Fruit fly (Drosophila melanogaster) whole organism, adult: ENCODE data around the gene CG42465.

Experiments used
- CG11617 ChIP-seq: fragments of 200-800 bp; sonication (Bioruptor generic); optimal IDR thresholded peaks from 2 replicates; lab custom pipeline; 2017; ENCODE audit warnings: mild to moderate bottlenecking, missing biosample characterization, missing genetic modification reagents, missing genetic modification characterization
- CG12768 ChIP-seq: fragments of 200-800 bp; sonication (Bioruptor generic); optimal IDR thresholded peaks from 2 replicates; lab custom pipeline; 2017; ENCODE audit warnings: missing biosample characterization, missing genetic modification characterization, mild to moderate bottlenecking, moderate library complexity, missing genetic modification reagents
- CG14711 ChIP-seq: fragments of 200-800 bp; sonication (Bioruptor generic); optimal IDR thresholded peaks from 2 replicates; lab custom pipeline; 2018; ENCODE audit warnings: missing biosample characterization, mild to moderate bottlenecking, missing genetic modification characterization, moderate library complexity
- CG1620 ChIP-seq: fragments of 200-800 bp; sonication (Bioruptor generic); optimal IDR thresholded peaks from 2 replicates; lab custom pipeline; 2016; ENCODE audit warnings: missing biosample characterization, missing genetic modification characterization
- CG33017 ChIP-seq: fragments of 200-800 bp; sonication (Bioruptor generic); optimal IDR thresholded peaks from 2 replicates; lab custom pipeline; 2018; ENCODE audit warnings: missing biosample characterization, mild to moderate bottlenecking, missing genetic modification characterization, moderate library complexity
- CG5204 ChIP-seq: fragments of 200-800 bp; sonication (Bioruptor generic); optimal IDR thresholded peaks from 2 replicates; lab custom pipeline; 2016; ENCODE audit warnings: missing biosample characterization, missing genetic modification characterization
- CG7045 ChIP-seq: fragments of 200-800 bp; sonication (Bioruptor generic); optimal IDR thresholded peaks from 2 replicates; lab custom pipeline; 2017; ENCODE audit warnings: missing biosample characterization, mild to moderate bottlenecking, missing genetic modification characterization
- CG7101 ChIP-seq: fragments of 200-800 bp; sonication (Bioruptor generic); optimal IDR thresholded peaks from 2 replicates; lab custom pipeline; 2018; ENCODE audit warnings: missing biosample characterization, mild to moderate bottlenecking, missing genetic modification characterization, moderate library complexity
- Clk ChIP-seq: fragments of 200-800 bp; sonication (Bioruptor generic); optimal IDR thresholded peaks from 2 replicates; lab custom pipeline; 2017; ENCODE audit warnings: missing biosample characterization, missing genetic modification characterization
- Crg-1 ChIP-seq: fragments of 200-800 bp; sonication (Bioruptor generic); optimal IDR thresholded peaks from 2 replicates; lab custom pipeline; 2016; ENCODE audit warnings: missing biosample characterization, missing genetic modification characterization
- Hr96 ChIP-seq: fragments of 200-800 bp; sonication (Bioruptor generic); optimal IDR thresholded peaks from 2 replicates; lab custom pipeline; 2016; ENCODE audit warnings: missing biosample characterization, missing genetic modification characterization
- Mnt ChIP-seq: fragments of 200-800 bp; sonication (Bioruptor generic); optimal IDR thresholded peaks from 2 replicates; lab custom pipeline; 2016; ENCODE audit warnings: missing biosample characterization, mild to moderate bottlenecking, missing genetic modification characterization
- bab1 ChIP-seq: fragments of 200-800 bp; sonication (Bioruptor generic); optimal IDR thresholded peaks from 3 replicates; lab custom pipeline; 2019; ENCODE audit warnings: missing biosample characterization, mild to moderate bottlenecking, missing genetic modification characterization, moderate library complexity
- cic ChIP-seq: fragments of 200-800 bp; sonication (Bioruptor generic); optimal IDR thresholded peaks from 2 replicates; lab custom pipeline; 2017; ENCODE audit warnings: missing biosample characterization, mild to moderate bottlenecking, missing genetic modification characterization, moderate library complexity
- cnc ChIP-seq, 2 experiments: fragments of >200 bp; optimal IDR thresholded peaks; 2 replicates each; lab custom pipeline; 2017
- kay ChIP-seq: fragments of 200-800 bp; sonication (Bioruptor generic); peaks from one replicate; lab custom pipeline; 2016; ENCODE audit warnings: missing biosample characterization, missing genetic modification characterization, borderline replicate concordance
- ovo ChIP-seq: fragments of 200-800 bp; sonication (Bioruptor generic); optimal IDR thresholded peaks from 2 replicates; lab custom pipeline; 2016; ENCODE audit warnings: missing biosample characterization, missing genetic modification characterization
- pad ChIP-seq: fragments of 200-800 bp; sonication (Bioruptor generic); optimal IDR thresholded peaks from 3 replicates; lab custom pipeline; 2017; ENCODE audit warnings: missing biosample characterization, missing genetic modification characterization, mild to moderate bottlenecking, moderate library complexity, missing genetic modification reagents
- tj ChIP-seq: fragments of 200-800 bp; sonication (Bioruptor generic); optimal IDR thresholded peaks from 3 replicates; lab custom pipeline; 2017; ENCODE audit warnings: missing biosample characterization, mild to moderate bottlenecking, missing genetic modification characterization, moderate library complexity
- toe ChIP-seq: fragments of 200-800 bp; sonication (Bioruptor generic); optimal IDR thresholded peaks from 2 replicates; lab custom pipeline; 2016; ENCODE audit warnings: missing biosample characterization, missing genetic modification characterization

CG42465 gene

DNA sequence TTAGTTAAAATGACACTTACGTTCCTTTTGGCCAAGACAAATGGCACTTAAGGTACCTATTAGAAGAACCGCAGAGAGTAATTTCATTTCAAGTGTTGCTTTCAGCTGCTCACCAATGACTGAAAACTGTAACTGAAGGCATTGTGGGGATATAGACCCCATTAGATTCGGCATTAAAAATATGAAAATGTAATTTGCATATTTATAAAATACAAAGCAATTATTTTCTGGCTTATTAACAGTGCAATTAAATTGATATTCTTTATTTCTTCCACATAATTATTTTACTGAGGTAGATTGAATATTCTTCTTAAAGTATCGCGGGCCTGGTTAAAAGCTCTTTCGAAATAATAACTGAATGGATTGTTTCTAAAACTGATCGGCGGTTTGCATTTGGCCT lies 31.0 kb upstream of the CG42465 start, which contains the start of gene Sfp24Bd:
Gene Sfp24Bd (minus strand): TSS at position 101 of the 400 bp plus-strand sequence.
- TF ChIP-seq pad (GFP tag; lab: Kevin White, UChicago), result no peak
- no peak for TF ChIP-seq Crg-1 (GFP tag; lab: Kevin White, UChicago)
- no peak for TF ChIP-seq toe
- TF ChIP-seq CG33017 (tag; lab: Kevin White, UChicago), result no peak
- TF ChIP-seq CG1620 (GFP tag; lab: Kevin White, UChicago), result no peak
- TF ChIP-seq Hr96 (GFP tag; lab: Kevin White, UChicago), result no peak
- TF ChIP-seq CG12768 (GFP tag; lab: Kevin White, UChicago), result no peak
- TF ChIP-seq CG5204 (GFP tag; lab: Kevin White, UChicago), result no peak
- TF ChIP-seq cnc (optimal IDR thresholded peaks at IDR 0.05; lab: Kevin White, UChicago), result no peak
- TF ChIP-seq CG11617 (GFP tag; lab: Kevin White, UChicago), result no peak
- no peak for TF ChIP-seq CG14711 (tag; lab: Kevin White, UChicago)
- no peak for TF ChIP-seq bab1
- TF ChIP-seq Mnt (GFP tag; lab: Kevin White, UChicago), result no peak
- no peak for TF ChIP-seq kay (GFP tag; lab: Kevin White, UChicago)
- no peak for TF ChIP-seq CG7101 (tag; lab: Kevin White, UChicago)
- TF ChIP-seq cic, result no peak
- TF ChIP-seq tj (GFP tag; lab: Kevin White, UChicago), result no peak
- no peak for TF ChIP-seq Clk (GFP tag; lab: Kevin White, UChicago)

- TF ChIP-seq CG11617 (GFP tag; lab: Kevin White, UChicago), result no peak
- TF ChIP-seq Hr96 (GFP tag; lab: Kevin White, UChicago), result no peak
Measured at dm6 chr2L:3669675-3670074, 30.3 kb upstream of the CG42465 start, which contains the start of gene Sfp24Bb. TSS of gene Sfp24Bb (minus strand) at chr2L:3669775.

- TF ChIP-seq cic, result no peak
- TF ChIP-seq CG7045 (GFP tag; lab: Kevin White, UChicago), result no peak
- no peak for TF ChIP-seq pad (GFP tag; lab: Kevin White, UChicago)
- TF ChIP-seq cnc (optimal IDR thresholded peaks at IDR 0.05; lab: Kevin White, UChicago), result no peak
- TF ChIP-seq CG5204 (GFP tag; lab: Kevin White, UChicago), result no peak
- no peak for TF ChIP-seq Mnt (GFP tag; lab: Kevin White, UChicago)
- TF ChIP-seq CG14711 (tag; lab: Kevin White, UChicago), result no peak
- TF ChIP-seq toe, result no peak
- no peak for TF ChIP-seq Clk (GFP tag; lab: Kevin White, UChicago)
- TF ChIP-seq CG12768 (GFP tag; lab: Kevin White, UChicago), result no peak
- no peak for TF ChIP-seq CG33017 (tag; lab: Kevin White, UChicago)
- TF ChIP-seq bab1, result no peak
- no peak for TF ChIP-seq CG11617 (GFP tag; lab: Kevin White, UChicago)
- TF ChIP-seq kay (GFP tag; lab: Kevin White, UChicago), result no peak
- no peak for TF ChIP-seq CG1620 (GFP tag; lab: Kevin White, UChicago)
- TF ChIP-seq CG7101 (tag; lab: Kevin White, UChicago), result no peak
- no peak for TF ChIP-seq tj (GFP tag; lab: Kevin White, UChicago)
- TF ChIP-seq Hr96 (GFP tag; lab: Kevin White, UChicago), result no peak
- no peak for TF ChIP-seq ovo (GFP tag; lab: Kevin White, UChicago)
Measured at dm6 chr2L:3670481-3670880, 29.5 kb upstream of the CG42465 start, which contains the start of gene Sfp24Bc. TSS of gene Sfp24Bc (minus strand) at chr2L:3670581.

DNA sequence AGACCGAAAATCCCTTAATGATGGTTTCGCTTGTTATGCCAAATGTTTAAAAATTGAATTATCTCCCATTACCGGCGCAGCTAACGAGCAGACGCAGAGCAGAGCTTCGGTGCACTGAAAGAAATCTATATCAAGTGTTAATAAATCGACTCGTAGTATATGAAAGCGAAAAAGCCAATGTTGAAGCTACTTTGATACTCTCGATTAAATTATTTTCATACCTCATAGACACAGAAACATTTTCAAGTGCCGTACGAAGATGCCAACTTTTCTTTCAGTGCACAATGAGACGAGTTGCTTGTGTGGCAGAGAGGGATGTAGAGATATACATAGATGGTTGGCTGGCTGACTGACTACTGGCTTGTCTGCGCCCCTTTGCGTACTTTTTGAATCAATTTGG lies 24.2 kb upstream of the CG42465 start:
- TF ChIP-seq CG11617 (GFP tag; lab: Kevin White, UChicago), result no peak
- TF ChIP-seq bab1, result no peak
- no peak for TF ChIP-seq CG7045 (GFP tag; lab: Kevin White, UChicago)
- no peak for TF ChIP-seq CG5204 (GFP tag; lab: Kevin White, UChicago)
- TF ChIP-seq CG33017 (tag; lab: Kevin White, UChicago), result no peak
- no peak for TF ChIP-seq Mnt (GFP tag; lab: Kevin White, UChicago)

- no peak for TF ChIP-seq ovo (GFP tag; lab: Kevin White, UChicago)
- TF ChIP-seq Hr96 (GFP tag; lab: Kevin White, UChicago), result no peak
- no peak for TF ChIP-seq CG33017 (tag; lab: Kevin White, UChicago)
- no peak for TF ChIP-seq tj (GFP tag; lab: Kevin White, UChicago)
- no peak for TF ChIP-seq bab1
- TF ChIP-seq Mnt (GFP tag; lab: Kevin White, UChicago), result no peak
- no peak for TF ChIP-seq CG5204 (GFP tag; lab: Kevin White, UChicago)
- no peak for TF ChIP-seq toe
Measured at dm6 chr2L:3681338-3681737, 18.7 kb upstream of the CG42465 start.

dm6 chr2L:3682489-3682888 lies 17.5 kb upstream of the CG42465 start:
- TF ChIP-seq toe, result no peak
- TF ChIP-seq CG11617 (GFP tag; lab: Kevin White, UChicago), result no peak
- TF ChIP-seq pad (GFP tag; lab: Kevin White, UChicago), result no peak
- no peak for TF ChIP-seq Crg-1 (GFP tag; lab: Kevin White, UChicago)
